Fruit fly (Drosophila melanogaster): ENCODE data around the gene CG31106.

- TF ChIP-seq Dif (GFP tag; optimal IDR thresholded peaks at IDR 0.05; ENCODE audit: partially characterized antibody) (no peak), sage (GFP tag; optimal IDR thresholded peaks at IDR 0.05) (no peak), Abd-B (GFP tag; optimal IDR thresholded peaks at IDR 0.05) (no peak), brk (GFP tag; optimal IDR thresholded peaks at IDR 0.05) (no peak), CG32264 (GFP tag; optimal IDR thresholded peaks at IDR 0.05) (no peak), Vsx2 (GFP tag; optimal IDR thresholded peaks at IDR 0.05; ENCODE audit: partially characterized antibody) (no peak)
These were observed 6.9 kb upstream of the CG31106 start for dm6 chr3R:25209207-25209606.
